Fruit fly (Drosophila melanogaster): ENCODE measurements around the gene trol.

trol gene

dm6 chrX:2443798-2444197, 101.4 kb downstream of the trol start, which contains the start of gene tko (continued):
- no peak for TF ChIP-seq CG11560 (tag; IDR thresholded peaks at IDR 0.05)
- no peak for TF ChIP-seq wek (GFP tag; optimal IDR thresholded peaks at IDR 0.05)
- TF ChIP-seq gt (GFP tag; IDR thresholded peaks at IDR 0.05): no peak
- TF ChIP-seq crp (GFP tag; optimal IDR thresholded peaks at IDR 0.05): peak; percentile 88 to 99
- peak; percentile 43 for TF ChIP-seq Rfx (GFP tag; IDR thresholded peaks at IDR 0.05)
- no peak for TF ChIP-seq CG17612 (GFP tag; IDR thresholded peaks at IDR 0.05)
- no peak for TF ChIP-seq nom (GFP tag; optimal IDR thresholded peaks at IDR 0.05)
- TF ChIP-seq kay (GFP tag; optimal IDR thresholded peaks at IDR 0.05): no peak
- no peak for TF ChIP-seq Hr3 (GFP tag; optimal IDR thresholded peaks at IDR 0.05)
- no peak for TF ChIP-seq fd3F (GFP tag; optimal IDR thresholded peaks at IDR 0.05)
- no peak for TF ChIP-seq dati (GFP tag; IDR thresholded peaks at IDR 0.05)
- no peak for TF ChIP-seq ssp (GFP tag; IDR thresholded peaks at IDR 0.05)
- no peak for TF ChIP-seq CG43689 (GFP tag; IDR thresholded peaks at IDR 0.05)
- TF ChIP-seq Hmx (GFP tag; optimal IDR thresholded peaks at IDR 0.05): no peak
- TF ChIP-seq z (GFP tag; IDR thresholded peaks at IDR 0.05): no peak
- TF ChIP-seq CG3726 (GFP tag; IDR thresholded peaks at IDR 0.05): no peak
- TF ChIP-seq zf30C (GFP tag; optimal IDR thresholded peaks at IDR 0.05): no peak
- no peak for TF ChIP-seq Trl (optimal IDR thresholded peaks at IDR 0.05)
- TF ChIP-seq Trl (GFP tag; optimal IDR thresholded peaks at IDR 0.05): no peak
- TF ChIP-seq CG4282 (GFP tag; optimal IDR thresholded peaks at IDR 0.05): no peak
- TF ChIP-seq Doc2 (GFP tag; IDR thresholded peaks at IDR 0.05): no peak
- no peak for TF ChIP-seq az2 (GFP tag; optimal IDR thresholded peaks at IDR 0.05)
- TF ChIP-seq CG8359 (GFP tag; optimal IDR thresholded peaks at IDR 0.05; ENCODE audit: borderline replicate concordance): no peak
- TF ChIP-seq Hr51 (GFP tag; optimal IDR thresholded peaks at IDR 0.05): no peak
- no peak for TF ChIP-seq sug (tag; optimal IDR thresholded peaks at IDR 0.05)
- TF ChIP-seq HLH54F (GFP tag; optimal IDR thresholded peaks at IDR 0.05): peak; percentile 25
- no peak for TF ChIP-seq fd96Cb (tag; optimal IDR thresholded peaks at IDR 0.05)
- no peak for TF ChIP-seq NfI (GFP tag; optimal IDR thresholded peaks at IDR 0.05)
- peak; percentile 60 for TF ChIP-seq CG2129 (GFP tag; IDR thresholded peaks at IDR 0.05; ENCODE audit: partially characterized antibody)
- TF ChIP-seq CG12236 (GFP tag; optimal IDR thresholded peaks at IDR 0.05): no peak
- peak; percentile 42 for TF ChIP-seq Xbp1 (GFP tag; optimal IDR thresholded peaks at IDR 0.05)
- no peak for TF ChIP-seq CrebB (tag; optimal IDR thresholded peaks at IDR 0.05)
- TF ChIP-seq NFAT (GFP tag; IDR thresholded peaks at IDR 0.05): no peak
- peak; percentile 23 for TF ChIP-seq pho (GFP tag; optimal IDR thresholded peaks at IDR 0.05)
- TF ChIP-seq CG17359 (tag; optimal IDR thresholded peaks at IDR 0.05): no peak
- no peak for TF ChIP-seq D19B (GFP tag; optimal IDR thresholded peaks at IDR 0.05)
- no peak for TF ChIP-seq CG2875 (GFP tag; optimal IDR thresholded peaks at IDR 0.05)
- TF ChIP-seq lola (GFP tag; optimal IDR thresholded peaks at IDR 0.05): no peak
- no peak for TF ChIP-seq CG2889 (GFP tag; IDR thresholded peaks at IDR 0.05)
- no peak for TF ChIP-seq CG10321 (GFP tag; IDR thresholded peaks at IDR 0.05)
- no peak for TF ChIP-seq schlank (tag; optimal IDR thresholded peaks at IDR 0.05)
- no peak for TF ChIP-seq CG1832 (GFP tag; optimal IDR thresholded peaks at IDR 0.05)
- TF ChIP-seq Oli (tag; optimal IDR thresholded peaks at IDR 0.05): no peak
- TF ChIP-seq Awh (GFP tag; IDR thresholded peaks at IDR 0.05): no peak
- no peak for TF ChIP-seq cwo (GFP tag; optimal IDR thresholded peaks at IDR 0.05)
- no peak for TF ChIP-seq lab (GFP tag; optimal IDR thresholded peaks at IDR 0.05)
- TF ChIP-seq pum (GFP tag; optimal IDR thresholded peaks at IDR 0.05): no peak
- no peak for TF ChIP-seq gro (GFP tag; optimal IDR thresholded peaks at IDR 0.05)
- TF ChIP-seq amos (GFP tag; IDR thresholded peaks at IDR 0.05; ENCODE audit: partially characterized antibody): peak; percentile 99
- TF ChIP-seq cg (GFP tag; optimal IDR thresholded peaks at IDR 0.05): peak; percentile 1
- no peak for TF ChIP-seq CG8388 (GFP tag; optimal IDR thresholded peaks at IDR 0.05)
